Worm (Caenorhabditis elegans): Measurements from ENCODE around the gene srv-31.

The srv-31 gene

ce11 chrIV:6298253-6298652 is 26.4 kb upstream of the srv-31 start, which contains the start of gene srv-27:
TSS of gene srv-27 (minus strand) at chrIV:6298353.
- TF ChIP-seq ztf-16 (tag; optimal IDR thresholded peaks at IDR 0.05): no peak
- no peak for TF ChIP-seq ceh-48 (tag; optimal IDR thresholded peaks at IDR 0.05)
- TF ChIP-seq hlh-6 (tag; optimal IDR thresholded peaks at IDR 0.05): no peak
- no peak for TF ChIP-seq ceh-30 (tag; optimal IDR thresholded peaks at IDR 0.05)
- no peak for TF ChIP-seq syd-9 (tag; optimal IDR thresholded peaks at IDR 0.05)
- TF ChIP-seq che-1 (tag; optimal IDR thresholded peaks at IDR 0.05): no peak
- no peak for TF ChIP-seq tbx-2 (tag; optimal IDR thresholded peaks at IDR 0.05)
- no peak for TF ChIP-seq eyg-1 (tag; optimal IDR thresholded peaks at IDR 0.05)
- TF ChIP-seq unc-86 (tag; optimal IDR thresholded peaks at IDR 0.05): no peak
- no peak for TF ChIP-seq pax-1 (tag; optimal IDR thresholded peaks at IDR 0.05)
- TF ChIP-seq ceh-24 (tag; optimal IDR thresholded peaks at IDR 0.05): no peak
- no peak for TF ChIP-seq pag-3 (tag; optimal IDR thresholded peaks at IDR 0.05; ENCODE audit: borderline replicate concordance)
- no peak for TF ChIP-seq F13H6.1 (tag; optimal IDR thresholded peaks at IDR 0.05)
- no peak for TF ChIP-seq ttx-3 (tag; optimal IDR thresholded peaks at IDR 0.05)
- TF ChIP-seq elt-2 (tag; optimal IDR thresholded peaks at IDR 0.05): no peak
- no peak for TF ChIP-seq ahr-1 (tag; optimal IDR thresholded peaks at IDR 0.05)

- peak; percentile 53 for TF ChIP-seq ceh-31 (tag; optimal IDR thresholded peaks at IDR 0.05)
- TF ChIP-seq ama-1 (optimal IDR thresholded peaks at IDR 0.05): peak; percentile 34
- no peak for TF ChIP-seq ceh-9 (tag; optimal IDR thresholded peaks at IDR 0.05)
- TF ChIP-seq ceh-22 (tag; optimal IDR thresholded peaks at IDR 0.05): no peak
- peak; percentile 26 for TF ChIP-seq elt-2 (tag; optimal IDR thresholded peaks at IDR 0.05)
- no peak for TF ChIP-seq ztf-16 (tag; optimal IDR thresholded peaks at IDR 0.05)
Observed at ce11 chrIV:6294081-6294480, 22.3 kb upstream of the srv-31 start, which contains the start of gene hil-2. TSS of gene hil-2 (plus strand) at chrIV:6294240.

- no peak for TF ChIP-seq ets-4 (tag; optimal IDR thresholded peaks at IDR 0.05)
- no peak for TF ChIP-seq ceh-34 (tag; optimal IDR thresholded peaks at IDR 0.05)
- no peak for TF ChIP-seq ama-1 (optimal IDR thresholded peaks at IDR 0.05)
- TF ChIP-seq dve-1 (tag; optimal IDR thresholded peaks at IDR 0.05): no peak
- no peak for TF ChIP-seq C08G9.2 (tag; optimal IDR thresholded peaks at IDR 0.05)
- TF ChIP-seq K02D7.2 (tag; optimal IDR thresholded peaks at IDR 0.05): no peak
- no peak for TF ChIP-seq nhr-11 (tag; optimal IDR thresholded peaks at IDR 0.05)
- TF ChIP-seq pha-4 (tag; optimal IDR thresholded peaks at IDR 0.05): no peak
- TF ChIP-seq dmd-4 (tag; optimal IDR thresholded peaks at IDR 0.05; ENCODE audit: borderline replicate concordance): no peak
- no peak for TF ChIP-seq madf-2 (tag; optimal IDR thresholded peaks at IDR 0.05)
- TF ChIP-seq ceh-24 (tag; optimal IDR thresholded peaks at IDR 0.05): no peak
- TF ChIP-seq ztf-16 (tag; optimal IDR thresholded peaks at IDR 0.05): no peak
- no peak for TF ChIP-seq ceh-30 (tag; optimal IDR thresholded peaks at IDR 0.05)
- no peak for TF ChIP-seq C38D4.7 (GFP tag; optimal IDR thresholded peaks at IDR 0.05)
- no peak for TF ChIP-seq F13H6.1 (tag; optimal IDR thresholded peaks at IDR 0.05)
- TF ChIP-seq fkh-6 (tag; optimal IDR thresholded peaks at IDR 0.05): no peak
- no peak for TF ChIP-seq sdc-2 (tag; optimal IDR thresholded peaks at IDR 0.05)
- no peak for TF ChIP-seq elt-2 (tag; optimal IDR thresholded peaks at IDR 0.05)
- no peak for TF ChIP-seq pax-1 (tag; optimal IDR thresholded peaks at IDR 0.05)
- no peak for TF ChIP-seq hlh-15 (tag; optimal IDR thresholded peaks at IDR 0.05)
Observed at ce11 chrIV:6290741-6291140, 18.9 kb upstream of the srv-31 start, which contains the start of gene srv-24. TSS of gene srv-24 (minus strand) at chrIV:6290841.

ce11 chrIV:6284277-6284676 is 12.5 kb upstream of the srv-31 start, which contains the start of gene ops-1:
TSS of gene ops-1 (minus strand) at chrIV:6284377.
- TF ChIP-seq sdc-2 (tag; optimal IDR thresholded peaks at IDR 0.05) (no peak), tbx-2 (tag; optimal IDR thresholded peaks at IDR 0.05) (no peak), T23F11.4 (GFP tag; optimal IDR thresholded peaks at IDR 0.05) (no peak), ceh-22 (tag; optimal IDR thresholded peaks at IDR 0.05) (no peak), gmeb-2 (tag; optimal IDR thresholded peaks at IDR 0.05) (no peak), unc-3 (GFP tag; conservative IDR thresholded peaks at IDR 0.05) (no peak), unc-3 (tag; optimal IDR thresholded peaks at IDR 0.05) (no peak), sox-2 (GFP tag; IDR thresholded peaks at IDR 0.05) (no peak), tbx-7 (tag; optimal IDR thresholded peaks at IDR 0.05) (no peak), C08G9.2 (tag; optimal IDR thresholded peaks at IDR 0.05) (no peak)

Measured in whole organism, late embryonic.